Fruit fly (Drosophila melanogaster): Measurements from ENCODE around the gene CG32071.

Gene CG32071

DNA sequence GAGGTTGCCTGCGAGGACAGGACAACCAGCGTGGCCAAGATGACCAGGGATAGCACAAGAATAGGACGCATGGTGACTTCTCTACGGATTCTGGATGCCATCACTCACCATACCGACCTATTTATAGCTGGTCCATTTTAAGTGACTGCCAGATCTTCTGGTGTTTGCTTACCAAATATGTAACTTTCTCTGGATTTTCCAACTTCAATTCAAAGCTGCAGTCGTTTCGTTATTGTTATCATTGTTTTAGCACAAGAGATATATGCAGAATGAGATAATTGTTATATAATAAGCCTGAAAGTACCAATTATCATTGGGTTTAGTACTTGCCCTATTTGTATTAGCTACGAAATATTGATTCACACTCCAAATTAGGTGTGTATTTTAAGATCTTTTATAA, at the start of gene CG32071:
Gene CG32071 (minus strand): TSS at position 101 of the 400 bp plus-strand sequence.
- TF ChIP-seq Pdp1 (GFP tag; optimal IDR thresholded peaks at IDR 0.05) (peak in 1 of 2 experiments; percentile 71), CG12219 (GFP tag; optimal IDR thresholded peaks at IDR 0.05) (no peak), CG6813 (GFP tag; optimal IDR thresholded peaks at IDR 0.05) (no peak), Ets65A (GFP tag) (no peak), zen2 (GFP tag; IDR thresholded peaks at IDR 0.05; ENCODE audit: partially characterized antibody) (no peak), Ada2b (GFP tag; IDR thresholded peaks at IDR 0.05) (no peak)

DNA sequence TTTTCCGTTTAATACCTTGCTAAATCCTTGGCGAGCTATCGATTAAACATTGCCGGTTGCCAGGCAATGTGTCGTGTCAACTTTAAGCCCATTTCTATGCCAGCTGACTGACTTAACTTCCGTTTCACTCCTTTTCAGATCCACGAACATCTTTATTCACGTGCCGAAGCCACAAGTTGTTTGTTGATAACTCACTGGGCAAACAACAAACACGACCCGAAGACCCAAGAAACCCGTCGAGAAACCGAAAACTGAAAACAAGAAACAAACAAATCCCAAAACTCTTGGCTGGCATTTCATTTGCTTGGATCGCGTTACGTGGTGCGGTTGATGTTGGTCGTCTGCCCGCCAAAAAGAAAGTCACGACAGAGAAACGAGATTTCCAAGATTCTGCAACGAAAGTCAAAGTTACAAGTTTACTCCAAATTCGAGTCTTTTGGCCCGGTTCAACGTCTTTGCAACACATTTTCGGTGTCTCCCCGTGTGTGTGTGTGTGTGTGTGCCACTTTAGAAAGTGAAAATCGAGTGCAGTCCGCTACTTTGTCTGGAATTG, 47.1 kb upstream of the CG32071 start, which contains the start of gene CG6216:
Gene CG6216 (minus strand): TSS at position 51 of the 553 bp plus-strand sequence.
- TF ChIP-seq CG33557 (GFP tag; optimal IDR thresholded peaks at IDR 0.05) (peak; percentile 26), oc (tag; optimal IDR thresholded peaks at IDR 0.05) (peak; percentile 38), Hr78 (GFP tag; optimal IDR thresholded peaks at IDR 0.05) (peak in 1 of 2 experiments; percentile 38), sens (GFP tag) (peak; percentile 62), Med (GFP tag) (peak; percentile 45), cwo (GFP tag; optimal IDR thresholded peaks at IDR 0.05) (peak; percentile 7), sd (tag; optimal IDR thresholded peaks at IDR 0.05) (peak; percentile 24), CG4360 (GFP tag; IDR thresholded peaks at IDR 0.05) (no peak), cg (GFP tag; optimal IDR thresholded peaks at IDR 0.05) (peak; percentile 1), Stat92E (GFP tag; optimal IDR thresholded peaks at IDR 0.05) (peak in 1 of 3 experiments; percentile 3), pros (GFP tag; optimal IDR thresholded peaks at IDR 0.05) (peak; percentile 96), Blimp-1 (GFP tag; optimal IDR thresholded peaks at IDR 0.05) (peak; percentile 99), CG4707 (GFP tag; optimal IDR thresholded peaks at IDR 0.05) (peak; percentile 12), sima (GFP tag; optimal IDR thresholded peaks at IDR 0.05) (no peak), kni (GFP tag; optimal IDR thresholded peaks at IDR 0.05) (peak; percentile 73), Xrp1 (GFP tag; IDR thresholded peaks at IDR 0.05) (0 out of 2 replicates have a peak, but pooled peaks have one; percentile 15), CG10366 (GFP tag; IDR thresholded peaks at IDR 0.05) (no peak), Hsf (GFP tag; optimal IDR thresholded peaks at IDR 0.05) (no peak), Deaf1 (tag; optimal IDR thresholded peaks at IDR 0.05) (peak; percentile 78), CG2875 (GFP tag; optimal IDR thresholded peaks at IDR 0.05) (peak; percentile 38), vvl (GFP tag; IDR thresholded peaks at IDR 0.05) (peak; percentile 8; the same call in 1 of the 2 replicates), CG5953 (GFP tag; IDR thresholded peaks at IDR 0.05) (no peak)

DNA sequence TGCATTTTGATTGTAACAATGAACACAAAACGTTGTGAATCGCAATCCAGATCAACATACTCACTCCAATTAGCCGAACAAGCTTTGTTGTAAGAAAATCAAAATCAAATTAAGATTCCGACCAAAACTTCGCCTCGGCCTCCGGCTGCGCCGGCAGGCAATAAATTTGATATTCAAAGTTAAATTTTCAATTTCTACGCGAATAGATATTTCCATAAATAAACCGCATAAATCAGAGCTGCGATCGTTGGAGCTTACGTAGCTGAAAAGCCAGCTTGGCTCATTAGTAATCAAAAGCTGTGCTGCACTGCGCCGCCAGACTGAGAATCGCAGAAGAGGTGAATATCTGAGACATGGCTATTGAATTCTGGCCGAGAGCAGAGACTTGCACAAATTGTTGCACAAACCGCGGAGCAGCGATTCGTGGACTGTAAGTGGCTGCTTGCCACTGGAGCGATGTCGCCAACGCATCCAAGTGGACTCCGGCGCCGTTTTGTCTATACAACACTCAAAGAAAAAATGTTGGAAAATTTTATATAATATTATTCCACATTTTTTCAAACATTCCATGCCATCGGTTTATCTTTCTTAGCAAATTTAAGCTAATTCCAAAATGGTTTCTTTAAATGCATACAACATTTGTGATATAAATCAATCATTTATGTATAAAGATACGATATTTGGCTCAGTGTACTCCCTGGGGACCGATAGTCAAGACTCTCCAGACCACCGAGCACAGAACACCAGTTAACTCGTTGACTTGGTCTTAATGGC, 45.0 kb upstream of the CG32071 start:
- no peak for TF ChIP-seq zfh2 (GFP tag; optimal IDR thresholded peaks at IDR 0.05)
- peak; percentile 27 for TF ChIP-seq az2 (GFP tag; optimal IDR thresholded peaks at IDR 0.05)
- TF ChIP-seq CG9609 (GFP tag; optimal IDR thresholded peaks at IDR 0.05): no peak
- no peak for TF ChIP-seq Doc3 (GFP tag; IDR thresholded peaks at IDR 0.05; ENCODE audit: partially characterized antibody)
- TF ChIP-seq sima (GFP tag; optimal IDR thresholded peaks at IDR 0.05): no peak
- no peak for TF ChIP-seq ro (GFP tag; IDR thresholded peaks at IDR 0.05)
- TF ChIP-seq CG3838 (GFP tag; optimal IDR thresholded peaks at IDR 0.05): no peak
- TF ChIP-seq gfzf (GFP tag; optimal IDR thresholded peaks at IDR 0.05): no peak
- no peak for TF ChIP-seq gt (GFP tag; IDR thresholded peaks at IDR 0.05)
- no peak; the same call in 1 of the 2 replicates for TF ChIP-seq onecut (GFP tag; IDR thresholded peaks at IDR 0.05)
- no peak for TF ChIP-seq Hand (GFP tag; optimal IDR thresholded peaks at IDR 0.05)
- peak; percentile 14 for TF ChIP-seq Chrac-16 (GFP tag; optimal IDR thresholded peaks at IDR 0.05)
- TF ChIP-seq CG1024 (GFP tag; IDR thresholded peaks at IDR 0.05): no peak
- TF ChIP-seq CG7786 (GFP tag; optimal IDR thresholded peaks at IDR 0.05): no peak
- TF ChIP-seq CG6791 (GFP tag; IDR thresholded peaks at IDR 0.05; ENCODE audit: partially characterized antibody): no peak
- TF ChIP-seq gsb (GFP tag; IDR thresholded peaks at IDR 0.05): no peak
- peak; percentile 3 for TF ChIP-seq CG18619 (GFP tag; optimal IDR thresholded peaks at IDR 0.05)
- TF ChIP-seq CG11696 (GFP tag; IDR thresholded peaks at IDR 0.05): no peak
- TF ChIP-seq Dip3 (GFP tag; optimal IDR thresholded peaks at IDR 0.05): no peak

Measured in whole organism, embryonic.